Worm (Caenorhabditis elegans): ENCODE results near the gene pus-1.

DNA sequence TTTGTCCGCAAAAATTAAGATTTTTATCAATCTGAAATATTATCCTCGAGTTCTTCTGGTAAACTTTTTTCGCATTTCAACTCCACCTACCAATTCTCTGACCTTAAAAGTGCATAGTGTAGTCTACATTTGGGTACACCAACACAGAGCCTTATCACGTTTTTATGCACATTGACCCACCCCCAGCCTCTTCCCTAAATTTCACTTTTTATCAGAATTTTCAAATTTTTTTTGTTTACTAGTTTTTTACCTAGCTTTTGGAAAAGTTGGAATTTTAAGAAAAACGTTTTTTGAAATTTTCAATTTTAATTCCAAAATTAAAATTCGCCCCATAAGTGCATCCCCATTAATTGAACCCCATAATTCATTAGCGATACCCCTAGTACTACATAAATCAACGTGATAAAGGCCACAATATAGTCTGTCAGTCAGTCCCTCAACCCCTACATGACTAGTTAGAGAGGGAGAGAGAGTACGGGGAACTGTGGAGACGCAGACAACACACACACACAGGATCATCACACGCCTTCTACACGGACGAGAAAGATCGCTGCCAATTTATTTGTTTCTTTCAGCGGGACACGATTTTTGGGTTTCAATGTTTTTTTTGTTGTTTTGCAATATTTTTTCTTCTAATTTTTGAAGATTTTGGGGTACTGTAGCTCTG lies 19.9 kb upstream of the pus-1 start:
- no peak for TF ChIP-seq T22C8.4 (GFP tag; IDR thresholded peaks at IDR 0.05)
- no peak for TF ChIP-seq med-1 (GFP tag; optimal IDR thresholded peaks at IDR 0.05; ENCODE audit: insufficient read depth)
